Fruit fly (Drosophila melanogaster) whole organism, embryonic: ENCODE measurements around the gene Wsck.

Source experiments
- Atf-2 ChIP-seq: fragments of 200-800 bp; sonication (Bioruptor generic); optimal IDR thresholded peaks from 2 replicates; lab custom pipeline; 2016; ENCODE audit warnings: missing biosample characterization, missing genetic modification characterization
- Awh ChIP-seq: fragments of 200-800 bp; sonication (Bioruptor generic); IDR thresholded peaks from 2 replicates; pipeline ENCODE4, ENCODE4 v1.3.6; 2022; ENCODE audit warnings: missing biosample characterization, missing genetic modification characterization
- CG10267 ChIP-seq: fragments of 200-800 bp; sonication (Bioruptor generic); optimal IDR thresholded peaks from 2 replicates; lab custom pipeline; 2018; ENCODE audit warnings: missing biosample characterization, mild to moderate bottlenecking, missing genetic modification characterization, moderate library complexity
- CG10321 ChIP-seq: fragments of 200-800 bp; sonication (Bioruptor generic); IDR thresholded peaks from 2 replicates; pipeline ENCODE4 v1.3.6; 2022; ENCODE audit warnings: missing biosample characterization, missing genetic modification characterization
- CG11093 ChIP-seq: fragments of 200-800 bp; sonication (Bioruptor generic); IDR thresholded peaks from 3 replicates; pipeline ENCODE4 v1.3.6; 2022; ENCODE audit warnings: missing biosample characterization, missing genetic modification characterization
- CG11247 ChIP-seq: fragments of 200-800 bp; sonication (Bioruptor generic); IDR thresholded peaks from 2 replicates; pipeline ENCODE4 v1.3.6; 2022; ENCODE audit warnings: missing biosample characterization, missing genetic modification characterization
- CG11695 ChIP-seq: fragments of 200-800 bp; sonication (Bioruptor generic); IDR thresholded peaks from 3 replicates; pipeline ENCODE4 v1.3.6; 2022; ENCODE audit warnings: missing biosample characterization, missing genetic modification characterization
- CG11723 ChIP-seq: fragments of 200-800 bp; sonication (Bioruptor generic); optimal IDR thresholded peaks from 2 replicates; lab custom pipeline; 2017; ENCODE audit warnings: missing biosample characterization, mild to moderate bottlenecking, missing genetic modification characterization
- CG1647 ChIP-seq: fragments of 200-800 bp; sonication (Bioruptor generic); optimal IDR thresholded peaks from 3 replicates; lab custom pipeline; 2016; ENCODE audit warnings: missing biosample characterization, missing genetic modification characterization
- CG16813 ChIP-seq: fragments of 200-800 bp; sonication (Bioruptor generic); IDR thresholded peaks from 3 replicates; pipeline ENCODE4 v1.3.6; 2022; ENCODE audit warnings: missing biosample characterization, missing genetic modification characterization; ENCODE audit not compliant: partially characterized antibody
- CG17612 ChIP-seq: fragments of 200-800 bp; sonication (Bioruptor generic); IDR thresholded peaks from 2 replicates; pipeline ENCODE4 v1.3.6; 2022; ENCODE audit warnings: missing biosample characterization, missing genetic modification characterization
- CG17829 ChIP-seq: fragments of 200-800 bp; optimal IDR thresholded peaks from 2 replicates; lab custom pipeline; 2019; ENCODE audit warnings: missing biosample characterization, mild to moderate bottlenecking, missing genetic modification characterization, moderate library complexity
- CG2875 ChIP-seq: fragments of 200-800 bp; sonication (Bioruptor generic); optimal IDR thresholded peaks from 2 replicates; lab custom pipeline; 2017; ENCODE audit warnings: missing biosample characterization, mild to moderate bottlenecking, missing genetic modification characterization, missing genetic modification reagents
- CG32532 ChIP-seq: fragments of 200-800 bp; sonication (Bioruptor generic); IDR thresholded peaks from 2 replicates; pipeline ENCODE4 v1.3.6; 2022; ENCODE audit warnings: missing biosample characterization, missing genetic modification characterization
- CG6765 ChIP-seq: fragments of 200-800 bp; sonication (Bioruptor generic); optimal IDR thresholded peaks from 3 replicates; lab custom pipeline; 2017; ENCODE audit warnings: missing biosample characterization, mild to moderate bottlenecking, missing genetic modification characterization
- CG6791 ChIP-seq: fragments of 200-800 bp; sonication (Bioruptor generic); IDR thresholded peaks from 3 replicates; pipeline ENCODE4 v1.3.6; 2022; ENCODE audit warnings: missing biosample characterization, missing genetic modification characterization; ENCODE audit not compliant: partially characterized antibody
- CG9609 ChIP-seq: fragments of 200-800 bp; sonication (Bioruptor generic); optimal IDR thresholded peaks from 3 replicates; lab custom pipeline; 2016; ENCODE audit warnings: missing biosample characterization, missing genetic modification characterization
- Dek ChIP-seq: fragments of 200-800 bp; sonication (Bioruptor generic); optimal IDR thresholded peaks from 3 replicates; lab custom pipeline; 2019; ENCODE audit warnings: missing biosample characterization, mild to moderate bottlenecking, missing genetic modification characterization, moderate library complexity
- Dfd ChIP-seq, 2 experiments: fragments of >200 bp; optimal IDR thresholded peaks; 2 replicates each; lab custom pipeline; 2017; ENCODE audit warnings: missing biosample characterization in 2 of 2, missing genetic modification characterization in 2 of 2
- Dll ChIP-seq: fragments of 200-800 bp; sonication (Bioruptor generic); IDR thresholded peaks from 4 replicates; pipeline ENCODE4 v1.3.6; 2022; ENCODE audit warnings: missing biosample characterization, missing genetic modification characterization; ENCODE audit not compliant: partially characterized antibody
- HmgZ ChIP-seq: fragments of 200-800 bp; sonication (Bioruptor generic); optimal IDR thresholded peaks from 2 replicates; lab custom pipeline; 2018; ENCODE audit warnings: missing biosample characterization, mild to moderate bottlenecking, missing genetic modification characterization
- Hsf ChIP-seq: fragments of 200-800 bp; sonication (Bioruptor generic); optimal IDR thresholded peaks from 3 replicates; lab custom pipeline; 2016; ENCODE audit warnings: missing biosample characterization, missing genetic modification characterization
- Lpt ChIP-seq: fragments of >200 bp; optimal IDR thresholded peaks from 2 replicates; lab custom pipeline; 2018; ENCODE audit warnings: missing biosample characterization, missing genetic modification characterization
- Mad ChIP-seq: fragments of 200-800 bp; sonication (Bioruptor generic); optimal IDR thresholded peaks from 2 replicates; lab custom pipeline; 2016; ENCODE audit warnings: missing biosample characterization, missing genetic modification characterization
- Nf-YB ChIP-seq: fragments of 200-800 bp; sonication (Bioruptor generic); optimal IDR thresholded peaks from 3 replicates; lab custom pipeline; 2019; ENCODE audit warnings: missing biosample characterization, mild to moderate bottlenecking, missing genetic modification characterization, moderate library complexity
- Side ChIP-seq: fragments of 200-800 bp; sonication (Bioruptor generic); optimal IDR thresholded peaks from 2 replicates; lab custom pipeline; 2016; ENCODE audit warnings: missing biosample characterization, missing genetic modification characterization
- Sox100B ChIP-seq: fragments of 200-800 bp; sonication (Bioruptor generic); optimal IDR thresholded peaks from 3 replicates; lab custom pipeline; 2018; ENCODE audit warnings: missing biosample characterization, mild to moderate bottlenecking, missing genetic modification characterization
- Stat92E ChIP-seq, 3 experiments: fragments of >200 bp in 2 of 3; fragments of 200-800 bp in 1 of 3; sonication (Bioruptor generic) in 1 of 3; optimal IDR thresholded peaks; 2 replicates each; lab custom pipeline; 2017 to 2019; ENCODE audit warnings: missing biosample characterization in 3 of 3, missing genetic modification characterization in 3 of 3, mild to moderate bottlenecking in 1 of 3, moderate library complexity in 1 of 3
- YL-1 ChIP-seq: fragments of 200-800 bp; sonication (Bioruptor generic); optimal IDR thresholded peaks from 3 replicates; lab custom pipeline; 2017; ENCODE audit warnings: missing biosample characterization, mild to moderate bottlenecking, missing genetic modification characterization
- amos ChIP-seq: fragments of 200-800 bp; sonication (Bioruptor generic); IDR thresholded peaks from 2 replicates; pipeline ENCODE4 v1.3.6; 2022; ENCODE audit warnings: missing biosample characterization, missing genetic modification characterization; ENCODE audit not compliant: partially characterized antibody
- ase ChIP-seq: fragments of 200-800 bp; sonication (Bioruptor generic); IDR thresholded peaks from 3 replicates; pipeline ENCODE4 v1.3.6; 2022; ENCODE audit warnings: missing biosample characterization, missing genetic modification characterization
- ato ChIP-seq: fragments of 200-800 bp; sonication (Bioruptor generic); IDR thresholded peaks from 2 replicates; pipeline ENCODE4 v1.3.6; 2022; ENCODE audit warnings: missing biosample characterization, missing genetic modification characterization; ENCODE audit not compliant: partially characterized antibody
- bab2 ChIP-seq: fragments of 200-800 bp; sonication (Bioruptor generic); optimal IDR thresholded peaks from 2 replicates; lab custom pipeline; 2016; ENCODE audit warnings: missing biosample characterization, missing genetic modification characterization
- cad ChIP-seq: fragments of >200 bp; optimal IDR thresholded peaks from 2 replicates; lab custom pipeline; 2017; ENCODE audit warnings: missing biosample characterization, missing genetic modification characterization
- crol ChIP-seq: fragments of 200-800 bp; sonication (Bioruptor generic); IDR thresholded peaks from 2 replicates; pipeline ENCODE4 v1.3.6; 2022; ENCODE audit warnings: missing biosample characterization, missing genetic modification characterization
- fd64A ChIP-seq: fragments of 200-800 bp; sonication (Bioruptor generic); optimal IDR thresholded peaks from 3 replicates; lab custom pipeline; 2018; ENCODE audit warnings: missing biosample characterization, mild to moderate bottlenecking, missing genetic modification characterization
- gcm2 ChIP-seq: fragments of 200-800 bp; sonication (Bioruptor generic); optimal IDR thresholded peaks from 2 replicates; lab custom pipeline; 2016; ENCODE audit warnings: missing biosample characterization, missing genetic modification characterization
- h ChIP-seq: fragments of >200 bp; optimal IDR thresholded peaks from 2 replicates; lab custom pipeline; 2017
- klu ChIP-seq: fragments of 200-800 bp; sonication (Bioruptor generic); IDR thresholded peaks from 2 replicates; pipeline ENCODE4 v1.3.6; 2022; ENCODE audit warnings: missing biosample characterization, missing genetic modification characterization
- lola ChIP-seq, 3 experiments: fragments of >200 bp in 2 of 3; fragments of 200-800 bp in 1 of 3; sonication (Bioruptor generic) in 1 of 3; optimal IDR thresholded peaks; 2 replicates each; lab custom pipeline; 2017 to 2019; ENCODE audit warnings: missing biosample characterization in 3 of 3, missing genetic modification characterization in 3 of 3, mild to moderate bottlenecking in 1 of 3, moderate library complexity in 1 of 3
- lov ChIP-seq, 2 experiments: fragments of 200-800 bp in 1 of 2; fragments of >200 bp in 1 of 2; sonication (Bioruptor generic) in 1 of 2; IDR thresholded peaks in 1 of 2; optimal IDR thresholded peaks in 1 of 2; 2 replicates in 1 of 2; 3 replicates in 1 of 2; pipeline versions ENCODE4 v1.3.6 to Lab custom; 2017 to 2022; ENCODE audit warnings: missing biosample characterization in 1 of 2, missing genetic modification characterization in 1 of 2
- sens-2 ChIP-seq: fragments of 200-800 bp; sonication (Bioruptor generic); IDR thresholded peaks from 2 replicates; pipeline ENCODE4 v1.3.6; 2022; ENCODE audit warnings: missing biosample characterization, missing genetic modification characterization
- sqz ChIP-seq: fragments of 200-800 bp; sonication (Bioruptor generic); optimal IDR thresholded peaks from 3 replicates; lab custom pipeline; 2018; ENCODE audit warnings: missing biosample characterization, mild to moderate bottlenecking, missing genetic modification characterization
- ssp ChIP-seq: fragments of 200-800 bp; sonication (Bioruptor generic); IDR thresholded peaks from 2 replicates; pipeline ENCODE4 v1.3.6; 2022; ENCODE audit warnings: missing biosample characterization, missing genetic modification characterization
- sug ChIP-seq: fragments of 200-800 bp; optimal IDR thresholded peaks from 2 replicates; lab custom pipeline; 2019; ENCODE audit warnings: missing biosample characterization, mild to moderate bottlenecking, missing genetic modification characterization, moderate library complexity
- twi ChIP-seq: fragments of 200-800 bp; optimal IDR thresholded peaks from 2 replicates; lab custom pipeline; 2019; ENCODE audit warnings: missing biosample characterization, mild to moderate bottlenecking, missing genetic modification characterization, moderate library complexity
- vnd ChIP-seq: fragments of 200-800 bp; sonication (Bioruptor generic); IDR thresholded peaks from 3 replicates; pipeline ENCODE4 v1.3.6; 2022; ENCODE audit warnings: missing biosample characterization, missing genetic modification characterization; ENCODE audit not compliant: partially characterized antibody
- wor ChIP-seq: fragments of 200-800 bp; sonication (Bioruptor generic); IDR thresholded peaks from 2 replicates; pipeline ENCODE4 v1.3.6; 2022; ENCODE audit warnings: missing biosample characterization, missing genetic modification characterization
- yki ChIP-seq: fragments of >200 bp; optimal IDR thresholded peaks from 3 replicates; lab custom pipeline; 2018
- zfh1 ChIP-seq: fragments of 200-800 bp; sonication (Bioruptor generic); IDR thresholded peaks from 3 replicates; pipeline ENCODE4 v1.3.6; 2022; ENCODE audit warnings: missing biosample characterization, missing genetic modification characterization

Gene Wsck

DNA sequence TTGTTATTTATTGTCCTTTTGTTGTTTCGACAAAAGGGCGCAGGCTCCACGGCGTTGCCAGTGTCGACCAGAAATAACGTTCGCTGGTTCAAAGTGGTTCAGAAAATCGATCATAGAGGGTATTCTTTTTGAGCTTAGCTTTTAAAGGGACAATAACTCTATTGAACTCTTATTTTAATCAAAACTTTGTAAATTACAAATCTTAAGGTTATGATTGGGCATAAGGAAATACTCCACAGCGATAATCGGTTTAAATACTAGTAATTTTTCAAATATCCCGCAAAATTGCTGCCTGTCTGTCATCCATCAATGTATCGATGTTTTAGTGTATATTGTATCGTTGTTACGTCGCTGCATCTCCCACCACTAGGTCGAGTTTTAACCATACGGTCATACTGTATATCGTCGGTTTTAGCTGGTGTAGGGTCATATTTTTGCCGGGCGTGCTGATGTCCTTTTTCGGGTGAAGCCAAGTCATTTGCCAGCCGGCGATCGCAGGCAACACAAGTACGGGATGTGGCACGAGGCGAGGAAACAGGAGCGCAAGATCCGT is 25.0 kb upstream of the Wsck start, which contains the start of the genes CG31125 and CG6695 (continued):
- no peak for TF ChIP-seq CG11723 (GFP tag; lab: Kevin White, UChicago)
- peak; percentile 61 for TF ChIP-seq Side (GFP tag; lab: Kevin White, UChicago)
- peak; percentile 18 for TF ChIP-seq Dek
- TF ChIP-seq zfh1 = 0 out of 3 replicates have a peak, but pooled peaks have one; percentile 40
- peak; percentile 65 for TF ChIP-seq HmgZ (tag; lab: Kevin White, UChicago)
- peak; percentile 54 for TF ChIP-seq CG10267 (tag; lab: Kevin White, UChicago)
- peak; percentile 60 for TF ChIP-seq CG17829
- TF ChIP-seq bab2 (GFP tag; lab: Kevin White, UChicago) = peak; percentile 62
- TF ChIP-seq CG11695 (GFP tag; lab: Robert Waterston, UW) = no peak
- peak; percentile 53 for TF ChIP-seq ssp (GFP tag; lab: Robert Waterston, UW)
- TF ChIP-seq wor (GFP tag; lab: Robert Waterston, UW) = no peak
- peak; percentile 62 for TF ChIP-seq Atf-2 (GFP tag; lab: Kevin White, UChicago)
- TF ChIP-seq CG16813 (GFP tag; lab: Robert Waterston, UW) = peak; percentile 88
- TF ChIP-seq Hsf (GFP tag; lab: Kevin White, UChicago) = peak; percentile 49
- no peak for TF ChIP-seq CG17612
- no peak for TF ChIP-seq Awh
- peak; percentile 66; the same call in 1 of the 2 replicates for TF ChIP-seq ato (GFP tag; lab: Robert Waterston, UW)
- TF ChIP-seq Nf-YB (GFP tag; lab: Kevin White, UChicago) = no peak
- TF ChIP-seq CG32532 = peak; percentile 56; the same call in 1 of the 2 replicates
- TF ChIP-seq Lpt (GFP tag; lab: Kevin White, UChicago) = no peak
- no peak for TF ChIP-seq CG2875
- TF ChIP-seq crol = no peak
- peak in 1 of 3 experiments; percentile 44 for TF ChIP-seq lola (GFP tag; optimal IDR thresholded peaks at IDR 0.05; lab: Kevin White, UChicago)
- 0 out of 2 replicates have a peak, but pooled peaks have one; percentile 23 for TF ChIP-seq CG11247
- TF ChIP-seq Sox100B (GFP tag; lab: Kevin White, UChicago) = no peak
- TF ChIP-seq fd64A (GFP tag; lab: Kevin White, UChicago) = no peak
- no peak for TF ChIP-seq sug (tag; lab: Kevin White, UChicago)
- peak; percentile 82 for TF ChIP-seq Dll (GFP tag; lab: Robert Waterston, UW)
- TF ChIP-seq Mad = peak; percentile 58
- no peak for TF ChIP-seq sqz (GFP tag; lab: Kevin White, UChicago)
- peak; percentile 47 for TF ChIP-seq twi (tag; lab: Kevin White, UChicago)
- TF ChIP-seq CG6765 (GFP tag; lab: Kevin White, UChicago) = no peak
- no peak for TF ChIP-seq klu (GFP tag; lab: Robert Waterston, UW)
- peak; percentile 73 for TF ChIP-seq vnd (GFP tag; lab: Robert Waterston, UW)
- TF ChIP-seq sens-2 (GFP tag; lab: Robert Waterston, UW) = no peak
- no peak for TF ChIP-seq Dfd (GFP tag; optimal IDR thresholded peaks at IDR 0.05; lab: Kevin White, UChicago)
- peak; percentile 73 for TF ChIP-seq CG9609 (GFP tag; lab: Kevin White, UChicago)
- TF ChIP-seq lov (optimal IDR thresholded peaks at IDR 0.05; lab: Kevin White, UChicago) = no peak
- TF ChIP-seq lov (GFP tag; IDR thresholded peaks at IDR 0.05; lab: Robert Waterston, UW) = no peak
- no peak for TF ChIP-seq Stat92E (GFP tag; optimal IDR thresholded peaks at IDR 0.05; lab: Kevin White, UChicago)
- no peak for TF ChIP-seq cad (GFP tag; lab: Kevin White, UChicago)
- no peak for TF ChIP-seq ase
- peak; percentile 71 for TF ChIP-seq YL-1
- no peak for TF ChIP-seq gcm2 (GFP tag; lab: Kevin White, UChicago)
- no peak for TF ChIP-seq CG10321
- TF ChIP-seq amos (GFP tag; lab: Robert Waterston, UW) = peak; percentile 89
- TF ChIP-seq CG1647 (GFP tag; lab: Kevin White, UChicago) = peak; percentile 31
- TF ChIP-seq yki (lab: Kevin White, UChicago) = no peak
- no peak for TF ChIP-seq h (lab: Kevin White, UChicago)
- TF ChIP-seq CG11093 = no peak
- peak; percentile 86 for TF ChIP-seq CG6791 (GFP tag; lab: Robert Waterston, UW)
